Fruit fly (Drosophila melanogaster): Measurements from ENCODE around the gene CG34175.

CG34175 gene

dm6 chr2L:3354642-3355380 is 43.0 kb upstream of the CG34175 start, which contains the start of gene E23:
Gene E23 (minus strand): TSS chr2L:3354829.
- TF ChIP-seq CG8159 (tag; optimal IDR thresholded peaks at IDR 0.05), result peak; percentile 98
- peak; percentile 96 for TF ChIP-seq CG12605 (GFP tag; IDR thresholded peaks at IDR 0.05)
- TF ChIP-seq CG17806 (tag; optimal IDR thresholded peaks at IDR 0.05), result peak; percentile 98
- TF ChIP-seq Pif1B (GFP tag; optimal IDR thresholded peaks at IDR 0.05), result peak; percentile 98
- peak; percentile 98 for TF ChIP-seq CG15710 (tag; optimal IDR thresholded peaks at IDR 0.05)
- TF ChIP-seq CG34367 (tag; optimal IDR thresholded peaks at IDR 0.05), result peak; percentile 96
- TF ChIP-seq CG10348 (GFP tag; IDR thresholded peaks at IDR 0.05), result peak; percentile 91
- TF ChIP-seq fd96Ca (GFP tag; IDR thresholded peaks at IDR 0.05), result peak; percentile 96
- TF ChIP-seq Pif1A (GFP tag; optimal IDR thresholded peaks at IDR 0.05), result peak; percentile 97
- TF ChIP-seq CG13204 (GFP tag; optimal IDR thresholded peaks at IDR 0.05), result peak; percentile 93
- peak; percentile 97 for TF ChIP-seq Ets98B (GFP tag; IDR thresholded peaks at IDR 0.05)
- peak; percentile 89 for TF ChIP-seq gl (tag; optimal IDR thresholded peaks at IDR 0.05)
- TF ChIP-seq EcR (GFP tag; optimal IDR thresholded peaks at IDR 0.05), result peak; percentile 71
- TF ChIP-seq rn (GFP tag; IDR thresholded peaks at IDR 0.05), result peak; percentile 94
- peak; percentile 99 for TF ChIP-seq CG14655 (GFP tag; optimal IDR thresholded peaks at IDR 0.05)
- TF ChIP-seq CG32121 (GFP tag; IDR thresholded peaks at IDR 0.05), result peak; percentile 99
- TF ChIP-seq CG4496 (GFP tag; IDR thresholded peaks at IDR 0.05), result peak; percentile 98
- TF ChIP-seq CG8301 (tag; optimal IDR thresholded peaks at IDR 0.05), result peak; percentile 98
- peak; percentile 99 for TF ChIP-seq Snoo (tag; optimal IDR thresholded peaks at IDR 0.05)
- peak; percentile 97 for TF ChIP-seq D1 (tag; optimal IDR thresholded peaks at IDR 0.05)
- TF ChIP-seq CG9948 (tag; optimal IDR thresholded peaks at IDR 0.05), result peak; percentile 99

DNA sequence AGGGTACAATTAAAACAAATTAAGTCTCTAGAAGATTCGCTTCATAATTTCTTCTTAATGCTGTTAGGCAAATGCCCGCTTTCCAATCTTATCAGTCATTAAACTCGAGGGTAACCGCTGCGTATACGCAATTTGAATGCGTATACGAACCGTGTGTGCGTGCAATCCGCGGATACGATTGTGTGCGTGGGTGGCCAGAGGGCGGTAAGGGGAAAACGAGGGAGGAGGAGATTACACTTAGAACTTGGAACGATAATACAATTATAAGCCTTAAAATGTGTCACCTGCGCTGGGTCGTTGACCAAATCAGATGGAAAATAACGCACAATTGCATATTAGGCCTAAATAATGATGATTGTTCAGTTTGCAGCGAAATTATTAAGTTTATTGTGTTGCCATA is 42.0 kb upstream of the CG34175 start:
- TF ChIP-seq fd96Ca (GFP tag; IDR thresholded peaks at IDR 0.05), result peak; percentile 47; the same call in 1 of the 3 replicates
- TF ChIP-seq CG14655 (GFP tag; optimal IDR thresholded peaks at IDR 0.05), result no peak

- TF ChIP-seq CG9948 (tag; optimal IDR thresholded peaks at IDR 0.05) (peak; percentile 72), CG13204 (GFP tag; optimal IDR thresholded peaks at IDR 0.05) (peak; percentile 96), CG12605 (GFP tag; IDR thresholded peaks at IDR 0.05) (0 out of 2 replicates have a peak, but pooled peaks have one; percentile 54), Snoo (tag; optimal IDR thresholded peaks at IDR 0.05) (peak; percentile 20), CG32121 (GFP tag; IDR thresholded peaks at IDR 0.05) (peak; percentile 52), fd96Ca (GFP tag; IDR thresholded peaks at IDR 0.05) (0 out of 3 replicates have a peak, but pooled peaks have one; percentile 16), EcR (GFP tag; optimal IDR thresholded peaks at IDR 0.05) (peak; percentile 78), CG34367 (tag; optimal IDR thresholded peaks at IDR 0.05) (peak; percentile 80), CG8159 (tag; optimal IDR thresholded peaks at IDR 0.05) (peak; percentile 82), Pif1A (GFP tag; optimal IDR thresholded peaks at IDR 0.05) (peak; percentile 83), Ets98B (GFP tag; IDR thresholded peaks at IDR 0.05) (0 out of 2 replicates have a peak, but pooled peaks have one; percentile 22), Pif1B (GFP tag; optimal IDR thresholded peaks at IDR 0.05) (peak; percentile 70), CG10348 (GFP tag; IDR thresholded peaks at IDR 0.05) (no peak), CG14655 (GFP tag; optimal IDR thresholded peaks at IDR 0.05) (no peak), gl (tag; optimal IDR thresholded peaks at IDR 0.05) (peak; percentile 91), CG8301 (tag; optimal IDR thresholded peaks at IDR 0.05) (peak; percentile 31), CG4496 (GFP tag; IDR thresholded peaks at IDR 0.05) (peak; percentile 52; the same call in 2 of the 3 replicates), rn (GFP tag; IDR thresholded peaks at IDR 0.05) (no peak), CG15710 (tag; optimal IDR thresholded peaks at IDR 0.05) (peak; percentile 81), D1 (tag; optimal IDR thresholded peaks at IDR 0.05) (no peak), CG17806 (tag; optimal IDR thresholded peaks at IDR 0.05) (peak; percentile 74)
Measured at dm6 chr2L:3356193-3356645, 41.6 kb upstream of the CG34175 start.

dm6 chr2L:3356790-3357696 is 40.8 kb upstream of the CG34175 start, which contains the start of gene CG8838:
Gene CG8838 (plus strand): TSS chr2L:3357646.
- no peak for TF ChIP-seq gl (tag; optimal IDR thresholded peaks at IDR 0.05)
- TF ChIP-seq D1 (tag; optimal IDR thresholded peaks at IDR 0.05), result no peak
- TF ChIP-seq CG9948 (tag; optimal IDR thresholded peaks at IDR 0.05), result no peak
- TF ChIP-seq CG14655 (GFP tag; optimal IDR thresholded peaks at IDR 0.05), result no peak
- TF ChIP-seq rn (GFP tag; IDR thresholded peaks at IDR 0.05), result no peak
- no peak for TF ChIP-seq CG12605 (GFP tag; IDR thresholded peaks at IDR 0.05)

DNA sequence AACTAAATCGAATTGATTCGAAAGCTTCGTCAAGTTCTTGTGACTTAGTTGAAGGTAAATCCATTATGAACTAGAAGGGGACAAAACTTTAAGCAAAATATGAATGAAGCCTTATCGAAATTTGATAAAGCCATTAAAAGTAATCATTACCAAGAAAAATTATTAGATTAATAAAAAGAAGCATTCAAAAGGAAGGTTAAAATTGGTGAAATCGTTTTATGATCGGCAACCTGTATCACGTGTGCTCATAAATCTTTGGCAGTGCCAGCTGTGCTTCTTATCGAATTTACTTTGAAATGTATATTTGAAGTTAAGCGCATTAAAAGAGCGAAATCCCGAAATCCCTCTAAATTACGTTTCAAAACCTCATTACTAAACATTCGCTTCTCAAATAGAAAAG is 36.0 kb upstream of the CG34175 start:
- no peak for TF ChIP-seq CG10348 (GFP tag; IDR thresholded peaks at IDR 0.05)
- no peak for TF ChIP-seq CG4496 (GFP tag; IDR thresholded peaks at IDR 0.05)
- TF ChIP-seq CG34367 (tag; optimal IDR thresholded peaks at IDR 0.05), result no peak
- TF ChIP-seq CG17806 (tag; optimal IDR thresholded peaks at IDR 0.05), result no peak
- no peak for TF ChIP-seq Snoo (tag; optimal IDR thresholded peaks at IDR 0.05)
- TF ChIP-seq Pif1B (GFP tag; optimal IDR thresholded peaks at IDR 0.05), result no peak
- no peak for TF ChIP-seq gl (tag; optimal IDR thresholded peaks at IDR 0.05)
- TF ChIP-seq Ets98B (GFP tag; IDR thresholded peaks at IDR 0.05), result no peak
- TF ChIP-seq CG12605 (GFP tag; IDR thresholded peaks at IDR 0.05), result no peak
- TF ChIP-seq EcR (GFP tag; optimal IDR thresholded peaks at IDR 0.05), result no peak
- TF ChIP-seq CG14655 (GFP tag; optimal IDR thresholded peaks at IDR 0.05), result no peak
- TF ChIP-seq CG9948 (tag; optimal IDR thresholded peaks at IDR 0.05), result no peak
